Fruit fly (Drosophila melanogaster) whole organism, embryonic: ENCODE data around the gene CG4101.

Experiments used
- Antp ChIP-seq: fragments of 200-800 bp; sonication (Bioruptor generic); optimal IDR thresholded peaks from 3 replicates; lab custom pipeline; 2016; ENCODE audit warnings: missing biosample characterization, missing genetic modification characterization
- BtbVII ChIP-seq: fragments of 200-800 bp; sonication (Bioruptor generic); optimal IDR thresholded peaks from 3 replicates; lab custom pipeline; 2017; ENCODE audit warnings: missing biosample characterization, mild to moderate bottlenecking, missing genetic modification characterization
- CG10209 ChIP-seq: fragments of 200-800 bp; sonication (Bioruptor generic); optimal IDR thresholded peaks from 3 replicates; lab custom pipeline; 2017; ENCODE audit warnings: missing biosample characterization, mild to moderate bottlenecking, missing genetic modification characterization, missing genetic modification reagents
- CG10462 ChIP-seq: fragments of 200-800 bp; sonication (Bioruptor generic); optimal IDR thresholded peaks from 2 replicates; lab custom pipeline; 2016; ENCODE audit warnings: missing biosample characterization, missing genetic modification characterization
- CG11504 ChIP-seq: fragments of 200-800 bp; sonication (Bioruptor generic); optimal IDR thresholded peaks from 3 replicates; lab custom pipeline; 2019; ENCODE audit warnings: missing biosample characterization, mild to moderate bottlenecking, missing genetic modification characterization, moderate library complexity
- CG11696 ChIP-seq: fragments of 200-800 bp; sonication (Bioruptor generic); IDR thresholded peaks from 2 replicates; pipeline ENCODE4 v1.3.6; 2022; ENCODE audit warnings: missing biosample characterization, missing genetic modification characterization
- CG12219 ChIP-seq: fragments of 200-800 bp; sonication (Bioruptor generic); optimal IDR thresholded peaks from 3 replicates; lab custom pipeline; 2018; ENCODE audit warnings: missing biosample characterization, mild to moderate bottlenecking, missing genetic modification characterization
- CG12942 ChIP-seq: fragments of 200-800 bp; sonication (Bioruptor generic); optimal IDR thresholded peaks from 3 replicates; lab custom pipeline; 2016; ENCODE audit warnings: missing biosample characterization, missing genetic modification characterization
- CG13775 ChIP-seq: fragments of 200-800 bp; sonication (Bioruptor generic); optimal IDR thresholded peaks from 3 replicates; lab custom pipeline; 2017; ENCODE audit warnings: missing biosample characterization, mild to moderate bottlenecking, missing genetic modification characterization
- CG16779 ChIP-seq: fragments of 200-800 bp; sonication (Bioruptor generic); IDR thresholded peaks from 2 replicates; pipeline ENCODE4 v1.3.6; 2022; ENCODE audit warnings: missing biosample characterization, missing genetic modification characterization
- CG17385 ChIP-seq: fragments of 200-800 bp; sonication (Bioruptor generic); optimal IDR thresholded peaks from 3 replicates; lab custom pipeline; 2018; ENCODE audit warnings: missing biosample characterization, mild to moderate bottlenecking, missing genetic modification characterization
- CG17802 ChIP-seq: fragments of 200-800 bp; sonication (Bioruptor generic); optimal IDR thresholded peaks from 2 replicates; lab custom pipeline; 2018; ENCODE audit warnings: missing biosample characterization, mild to moderate bottlenecking, missing genetic modification characterization, moderate library complexity
- CG18011 ChIP-seq: fragments of 200-800 bp; sonication (Bioruptor generic); optimal IDR thresholded peaks from 2 replicates; lab custom pipeline; 2017; ENCODE audit warnings: missing biosample characterization, missing genetic modification characterization, mild to moderate bottlenecking, moderate library complexity, missing genotype
- CG2199 ChIP-seq: fragments of 200-800 bp; sonication (Bioruptor generic); IDR thresholded peaks from 3 replicates; pipeline ENCODE4 v1.3.6; 2022; ENCODE audit warnings: missing biosample characterization, missing genetic modification characterization
- CG33213 ChIP-seq: fragments of 200-800 bp; sonication (Bioruptor generic); optimal IDR thresholded peaks from 3 replicates; lab custom pipeline; 2016; ENCODE audit warnings: missing biosample characterization, missing genetic modification characterization
- CG43689 ChIP-seq: fragments of 200-800 bp; sonication (Bioruptor generic); IDR thresholded peaks from 2 replicates; pipeline ENCODE4 v1.3.6; 2022; ENCODE audit warnings: missing biosample characterization, missing genetic modification characterization
- CG4707 ChIP-seq: fragments of 200-800 bp; sonication (Bioruptor generic); optimal IDR thresholded peaks from 2 replicates; lab custom pipeline; 2018; ENCODE audit warnings: missing biosample characterization, mild to moderate bottlenecking, missing genetic modification characterization, moderate library complexity
- CG5953 ChIP-seq: fragments of 200-800 bp; sonication (Bioruptor generic); IDR thresholded peaks from 2 replicates; pipeline ENCODE4 v1.3.6; 2022; ENCODE audit warnings: missing biosample characterization, missing genetic modification characterization
- CG6272 ChIP-seq: fragments of 200-800 bp; sonication (Bioruptor generic); IDR thresholded peaks from 2 replicates; pipeline ENCODE4 v1.3.6; 2022; ENCODE audit warnings: missing biosample characterization, missing genetic modification characterization
- CG6683 ChIP-seq: fragments of 200-800 bp; sonication (Bioruptor generic); optimal IDR thresholded peaks from 2 replicates; lab custom pipeline; 2017; ENCODE audit warnings: missing biosample characterization, mild to moderate bottlenecking, missing genetic modification characterization, missing genetic modification reagents
- CG7271 ChIP-seq: fragments of 200-800 bp; sonication (Bioruptor generic); optimal IDR thresholded peaks from 2 replicates; lab custom pipeline; 2018; ENCODE audit warnings: missing biosample characterization, mild to moderate bottlenecking, missing genetic modification characterization, moderate library complexity
- CG8281 ChIP-seq: fragments of 200-800 bp; sonication (Bioruptor generic); optimal IDR thresholded peaks from 2 replicates; lab custom pipeline; 2018; ENCODE audit warnings: missing biosample characterization, mild to moderate bottlenecking, missing genetic modification characterization, moderate library complexity
- CG8388 ChIP-seq: fragments of 200-800 bp; sonication (Bioruptor generic); optimal IDR thresholded peaks from 2 replicates; lab custom pipeline; 2019; ENCODE audit warnings: missing biosample characterization, mild to moderate bottlenecking, missing genetic modification characterization, moderate library complexity
- Elba2 ChIP-seq: fragments of 200-800 bp; sonication (Bioruptor generic); optimal IDR thresholded peaks from 3 replicates; lab custom pipeline; 2016; ENCODE audit warnings: missing biosample characterization, missing genetic modification characterization
- Ets65A ChIP-seq: fragments of 200-800 bp; sonication (Bioruptor generic); peaks from one replicate; lab custom pipeline; 2016; ENCODE audit warnings: missing biosample characterization, missing genetic modification characterization
- Gsc ChIP-seq: fragments of 200-800 bp; sonication (Bioruptor generic); IDR thresholded peaks from 2 replicates; pipeline ENCODE4 v1.3.6; 2022; ENCODE audit warnings: missing biosample characterization, missing genetic modification characterization
- Gug ChIP-seq: fragments of 200-800 bp; sonication (Bioruptor generic); IDR thresholded peaks from 4 replicates; pipeline ENCODE4 v1.3.6; 2022; ENCODE audit warnings: missing biosample characterization, missing genetic modification characterization
- HLH4C ChIP-seq: fragments of 200-800 bp; sonication (Bioruptor generic); IDR thresholded peaks from 3 replicates; pipeline ENCODE4 v1.3.6; 2022; ENCODE audit warnings: missing biosample characterization, missing genetic modification characterization; ENCODE audit not compliant: partially characterized antibody
- HLH54F ChIP-seq: fragments of 200-800 bp; sonication (Bioruptor generic); optimal IDR thresholded peaks from 3 replicates; lab custom pipeline; 2016; ENCODE audit warnings: missing biosample characterization, missing genetic modification characterization
- Hand ChIP-seq: fragments of 200-800 bp; sonication (Bioruptor generic); optimal IDR thresholded peaks from 2 replicates; lab custom pipeline; 2017; ENCODE audit warnings: mild to moderate bottlenecking, missing biosample characterization, missing genetic modification reagents, missing genetic modification characterization
- Lim3 ChIP-seq: fragments of 200-800 bp; sonication (Bioruptor generic); IDR thresholded peaks from 2 replicates; pipeline ENCODE4 v1.3.6; 2022; ENCODE audit warnings: missing biosample characterization, missing genetic modification characterization
- MTF-1 ChIP-seq: fragments of 200-800 bp; sonication (Bioruptor generic); optimal IDR thresholded peaks from 2 replicates; lab custom pipeline; 2018; ENCODE audit warnings: missing biosample characterization, mild to moderate bottlenecking, missing genetic modification characterization, borderline replicate concordance
- Mad ChIP-seq: fragments of 200-800 bp; sonication (Bioruptor generic); optimal IDR thresholded peaks from 2 replicates; lab custom pipeline; 2016; ENCODE audit warnings: missing biosample characterization, missing genetic modification characterization
- Optix ChIP-seq: fragments of 200-800 bp; sonication (Bioruptor generic); IDR thresholded peaks from 3 replicates; pipeline ENCODE4 v1.3.6; 2022; ENCODE audit warnings: missing biosample characterization, missing genetic modification characterization
- Ptx1 ChIP-seq: fragments of 200-800 bp; sonication (Bioruptor generic); IDR thresholded peaks from 2 replicates; pipeline ENCODE4 v1.3.6; 2022; ENCODE audit warnings: missing biosample characterization, missing genetic modification characterization
- Rfx ChIP-seq: fragments of 200-800 bp; sonication (Bioruptor generic); IDR thresholded peaks from 2 replicates; pipeline ENCODE4 v1.3.6; 2022; ENCODE audit warnings: missing biosample characterization, missing genetic modification characterization
- Rx ChIP-seq: fragments of 200-800 bp; sonication (Bioruptor generic); IDR thresholded peaks from 2 replicates; pipeline ENCODE4 v1.3.6; 2022; ENCODE audit warnings: missing biosample characterization, missing genetic modification characterization
- Side ChIP-seq: fragments of 200-800 bp; sonication (Bioruptor generic); optimal IDR thresholded peaks from 2 replicates; lab custom pipeline; 2016; ENCODE audit warnings: missing biosample characterization, missing genetic modification characterization
- abd-A ChIP-seq: fragments of 200-800 bp; sonication (Bioruptor generic); optimal IDR thresholded peaks from 3 replicates; lab custom pipeline; 2019; ENCODE audit warnings: missing biosample characterization, mild to moderate bottlenecking, missing genetic modification characterization, moderate library complexity
- ap ChIP-seq: fragments of 200-800 bp; sonication (Bioruptor generic); IDR thresholded peaks from 2 replicates; pipeline ENCODE4 v1.3.6; 2022; ENCODE audit warnings: missing biosample characterization, missing genetic modification characterization
- bigmax ChIP-seq: fragments of 200-800 bp; sonication (Bioruptor generic); optimal IDR thresholded peaks from 2 replicates; lab custom pipeline; 2018; ENCODE audit warnings: missing biosample characterization, mild to moderate bottlenecking, missing genetic modification characterization
- chm ChIP-seq: fragments of 200-800 bp; sonication (Bioruptor generic); IDR thresholded peaks from 2 replicates; pipeline ENCODE4 v1.3.6; 2022; ENCODE audit warnings: missing biosample characterization, missing genetic modification characterization
- corto ChIP-seq: fragments of 200-800 bp; sonication (Bioruptor generic); optimal IDR thresholded peaks from 2 replicates; lab custom pipeline; 2016; ENCODE audit warnings: missing biosample characterization, mild to moderate bottlenecking, missing genetic modification characterization, moderate library complexity
- gfzf ChIP-seq: fragments of 200-800 bp; sonication (Bioruptor generic); optimal IDR thresholded peaks from 2 replicates; lab custom pipeline; 2016; ENCODE audit warnings: missing biosample characterization, mild to moderate bottlenecking, missing genetic modification characterization, moderate library complexity
- hth ChIP-seq: fragments of >200 bp; optimal IDR thresholded peaks from 2 replicates; lab custom pipeline; 2017; ENCODE audit warnings: inconsistent platforms
- jing ChIP-seq: fragments of 200-800 bp; sonication (Bioruptor generic); optimal IDR thresholded peaks from 2 replicates; lab custom pipeline; 2018; ENCODE audit warnings: missing biosample characterization, mild to moderate bottlenecking, missing genetic modification characterization
- pb ChIP-seq: fragments of 200-800 bp; sonication (Bioruptor generic); optimal IDR thresholded peaks from 3 replicates; lab custom pipeline; 2016; ENCODE audit warnings: missing biosample characterization, missing genetic modification characterization
- prd ChIP-seq, 3 experiments: fragments of >200 bp in 2 of 3; fragments of 200-800 bp in 1 of 3; sonication (Bioruptor generic) in 1 of 3; optimal IDR thresholded peaks in 2 of 3; IDR thresholded peaks in 1 of 3; 2 replicates in 2 of 3; 3 replicates in 1 of 3; pipeline versions ENCODE4 v1.3.6 to Lab custom; 2017 to 2022; ENCODE audit warnings: missing biosample characterization in 1 of 3, missing genetic modification characterization in 1 of 3
- ranshi ChIP-seq: fragments of 200-800 bp; sonication (Bioruptor generic); IDR thresholded peaks from 2 replicates; pipeline ENCODE4 v1.3.6; 2022; ENCODE audit warnings: missing biosample characterization, missing genetic modification characterization
- sens ChIP-seq: fragments of 200-800 bp; sonication (Bioruptor generic); peaks from one replicate; lab custom pipeline; 2016; ENCODE audit warnings: missing biosample characterization, missing genetic modification characterization

CG4101 gene

dm6 chr3L:16647578-16648113 is 35.4 kb downstream of the CG4101 start, which contains the start of gene Abl (continued):
- TF ChIP-seq CG16779 (GFP tag; lab: Robert Waterston, UW): peak; percentile 65; the same call in 1 of the 2 replicates
- TF ChIP-seq pb (GFP tag; lab: Kevin White, UChicago): peak; percentile 29
- no peak for TF ChIP-seq Lim3 (GFP tag; lab: Robert Waterston, UW)
- TF ChIP-seq CG17802: no peak
- peak; percentile 85 for TF ChIP-seq HLH54F (GFP tag; lab: Kevin White, UChicago)
- TF ChIP-seq bigmax (GFP tag; lab: Kevin White, UChicago): peak; percentile 52
- TF ChIP-seq Antp: peak; percentile 78
- TF ChIP-seq CG18011 (GFP tag; lab: Kevin White, UChicago): peak; percentile 1
- TF ChIP-seq ranshi (GFP tag; lab: Robert Waterston, UW): no peak
- TF ChIP-seq corto: no peak
- TF ChIP-seq Gsc (GFP tag; lab: Robert Waterston, UW): no peak
- TF ChIP-seq CG6683 (GFP tag; lab: Kevin White, UChicago): peak; percentile 34
- TF ChIP-seq CG10462: peak; percentile 1
- no peak for TF ChIP-seq CG43689 (GFP tag; lab: Robert Waterston, UW)
- no peak for TF ChIP-seq Optix
- TF ChIP-seq CG33213: peak; percentile 97
- TF ChIP-seq Side (GFP tag; lab: Kevin White, UChicago): peak; percentile 74
- peak; percentile 51 for TF ChIP-seq CG12942
- peak; percentile 99 for TF ChIP-seq gfzf (GFP tag; lab: Kevin White, UChicago)
- TF ChIP-seq CG2199: peak; percentile 54; the same call in 1 of the 3 replicates
- no peak for TF ChIP-seq Rx (GFP tag; lab: Robert Waterston, UW)
- no peak for TF ChIP-seq jing (GFP tag; lab: Kevin White, UChicago)
- TF ChIP-seq CG7271 (tag; lab: Kevin White, UChicago): no peak
- TF ChIP-seq MTF-1: peak; percentile 16
- no peak for TF ChIP-seq prd (optimal IDR thresholded peaks at IDR 0.05; lab: Kevin White, UChicago)
- TF ChIP-seq prd (GFP tag; IDR thresholded peaks at IDR 0.05; lab: Robert Waterston, UW): 0 out of 3 replicates have a peak, but pooled peaks have one; percentile 10
- no peak for TF ChIP-seq ap (GFP tag; lab: Robert Waterston, UW)
- TF ChIP-seq Ets65A (GFP tag; lab: Kevin White, UChicago): peak; percentile 97
- TF ChIP-seq CG4707 (GFP tag; lab: Kevin White, UChicago): no peak
- peak; percentile 87 for TF ChIP-seq abd-A (tag; lab: Kevin White, UChicago)
- peak; percentile 84 for TF ChIP-seq Mad (GFP tag; lab: Kevin White, UChicago)
- no peak; the same call in 3 of the 4 replicates for TF ChIP-seq Gug (GFP tag; lab: Robert Waterston, UW)
- TF ChIP-seq CG13775 (GFP tag; lab: Kevin White, UChicago): no peak
- no peak for TF ChIP-seq CG12219
- no peak for TF ChIP-seq CG5953 (GFP tag; lab: Robert Waterston, UW)
- peak; percentile 91 for TF ChIP-seq sens (GFP tag; lab: Kevin White, UChicago)
- no peak for TF ChIP-seq CG17385 (GFP tag; lab: Kevin White, UChicago)
- peak; percentile 82 for TF ChIP-seq Rfx (GFP tag; lab: Robert Waterston, UW)
- peak; percentile 77; the same call in 1 of the 2 replicates for TF ChIP-seq chm (GFP tag; lab: Robert Waterston, UW)
- peak; percentile 42 for TF ChIP-seq Ptx1 (GFP tag; lab: Robert Waterston, UW)
- TF ChIP-seq Hand (GFP tag; lab: Kevin White, UChicago): no peak
- TF ChIP-seq CG6272 (GFP tag; lab: Robert Waterston, UW): peak; percentile 56; the same call in 1 of the 2 replicates
- TF ChIP-seq CG11696 (GFP tag; lab: Robert Waterston, UW): no peak
- TF ChIP-seq CG11504 (tag; lab: Kevin White, UChicago): peak; percentile 63
- TF ChIP-seq CG8281: no peak
- peak; percentile 69 for TF ChIP-seq CG10209
- peak; percentile 84 for TF ChIP-seq Elba2 (GFP tag; lab: Kevin White, UChicago)
- no peak for TF ChIP-seq BtbVII
- TF ChIP-seq CG8388 (GFP tag; lab: Kevin White, UChicago): no peak
- peak; percentile 62; the same call in 2 of the 3 replicates for TF ChIP-seq HLH4C (GFP tag; lab: Robert Waterston, UW)
- no peak for TF ChIP-seq hth (lab: Kevin White, UChicago)
